Fruit fly (Drosophila melanogaster) whole organism, embryonic: ENCODE results near the gene CG5104.

Source experiments
- CG2120 ChIP-seq: fragments of 200-800 bp; sonication (Bioruptor generic); optimal IDR thresholded peaks from 3 replicates; lab custom pipeline; 2016; ENCODE audit warnings: missing biosample characterization, missing genetic modification characterization
- Elba2 ChIP-seq: fragments of 200-800 bp; sonication (Bioruptor generic); optimal IDR thresholded peaks from 3 replicates; lab custom pipeline; 2016; ENCODE audit warnings: missing biosample characterization, missing genetic modification characterization
- Fer2 ChIP-seq: fragments of 200-800 bp; sonication (Bioruptor generic); optimal IDR thresholded peaks from 2 replicates; lab custom pipeline; 2018; ENCODE audit warnings: missing biosample characterization, mild to moderate bottlenecking, missing genetic modification characterization, moderate library complexity
- NC2α ChIP-seq: fragments of 200-800 bp; sonication (Bioruptor generic); optimal IDR thresholded peaks from 2 replicates; lab custom pipeline; 2016; ENCODE audit warnings: missing biosample characterization, missing genetic modification characterization
- Opbp ChIP-seq: fragments of 200-800 bp; sonication (Bioruptor generic); IDR thresholded peaks from 3 replicates; pipeline ENCODE4 v1.3.6; 2022; ENCODE audit warnings: missing biosample characterization, missing genetic modification characterization; ENCODE audit not compliant: partially characterized antibody
- Stat92E ChIP-seq, 3 experiments: fragments of >200 bp in 2 of 3; fragments of 200-800 bp in 1 of 3; sonication (Bioruptor generic) in 1 of 3; optimal IDR thresholded peaks; 2 replicates each; lab custom pipeline; 2017 to 2019; ENCODE audit warnings: missing biosample characterization in 3 of 3, missing genetic modification characterization in 3 of 3, mild to moderate bottlenecking in 1 of 3, moderate library complexity in 1 of 3
- dimm ChIP-seq: fragments of 200-800 bp; sonication (Bioruptor generic); IDR thresholded peaks from 2 replicates; pipeline ENCODE4 v1.3.6; 2022; ENCODE audit warnings: missing biosample characterization, missing genetic modification characterization
- gcm ChIP-seq: fragments of 200-800 bp; sonication (Bioruptor generic); optimal IDR thresholded peaks from 2 replicates; lab custom pipeline; 2019; ENCODE audit warnings: missing biosample characterization, mild to moderate bottlenecking, missing genetic modification characterization, moderate library complexity

DNA sequence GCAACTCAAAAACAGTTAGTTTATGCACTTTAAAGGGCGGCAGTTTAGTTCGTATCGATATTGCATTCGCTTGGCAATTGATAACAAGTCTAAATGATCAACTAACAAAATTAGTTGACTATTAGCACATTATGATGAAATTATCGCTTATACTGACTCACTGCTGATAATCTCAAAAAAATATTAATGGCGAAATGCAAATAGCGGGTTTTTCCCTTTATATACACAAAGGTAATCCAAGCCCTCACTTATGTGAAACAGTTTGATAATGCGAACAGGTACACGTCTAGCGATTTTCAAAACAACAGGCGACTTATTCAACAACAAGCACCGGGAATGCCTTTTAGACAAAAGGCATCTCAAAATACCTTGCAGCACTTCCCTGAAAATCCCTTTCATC is 6.7 kb upstream of the CG5104 start:
- TF ChIP-seq gcm (GFP tag; lab: Kevin White, UChicago): no peak
- no peak for TF ChIP-seq Stat92E (GFP tag; optimal IDR thresholded peaks at IDR 0.05; lab: Kevin White, UChicago)
- TF ChIP-seq CG2120 (GFP tag; lab: Kevin White, UChicago): no peak
- no peak for TF ChIP-seq Fer2
- TF ChIP-seq Opbp: no peak
- no peak for TF ChIP-seq NC2α (GFP tag; lab: Kevin White, UChicago)
- no peak for TF ChIP-seq Elba2
- no peak for TF ChIP-seq dimm (GFP tag; lab: Robert Waterston, UW)
